Worm (Caenorhabditis elegans) whole organism, L4 larva: Measurements from ENCODE around the gene 2L52.1.

Experiments used
- ama-1 ChIP-seq: fragments of 150-350 bp; optimal IDR thresholded peaks from 2 replicates; lab custom pipeline; 2014; ENCODE audit warnings: inconsistent platforms, mixed read lengths
- dmd-8 ChIP-seq: fragments of 200-800 bp; sonication (Bioruptor generic); IDR thresholded peaks from 2 replicates; pipeline ENCODE4 v1.3.6; 2022; ENCODE audit warnings: missing genetic modification characterization, missing compliant biosample characterization
- lin-13 ChIP-seq: fragments of 150-350 bp; optimal IDR thresholded peaks from 2 replicates; lab custom pipeline; 2014; ENCODE audit warnings: missing biosample characterization, missing genetic modification reagents, missing genetic modification characterization
- nhr-111 ChIP-seq: fragments of 200-800 bp; sonication (Bioruptor generic); optimal IDR thresholded peaks from 2 replicates; lab custom pipeline; 2018; ENCODE audit warnings: mild to moderate bottlenecking, missing genetic modification characterization, missing compliant biosample characterization
- nhr-6 ChIP-seq: fragments of 150-350 bp; optimal IDR thresholded peaks from 2 replicates; lab custom pipeline; 2014; ENCODE audit warnings: missing biosample characterization, missing genetic modification characterization
- tag-97 ChIP-seq: fragments of 200-800 bp; sonication (Bioruptor generic); IDR thresholded peaks from 2 replicates; pipeline ENCODE4 v1.3.6; 2022; ENCODE audit warnings: missing genetic modification characterization, missing compliant biosample characterization
- zfp-2 ChIP-seq: sonication (generic microtip); optimal IDR thresholded peaks from 2 replicates; lab custom pipeline; 2016; ENCODE audit warnings: mild to moderate bottlenecking, missing genetic modification characterization, missing compliant biosample characterization

ce11 chrII:47280-47679 lies 45.6 kb downstream of the 2L52.1 start, which contains the start of gene C23H3.5:
- TF ChIP-seq tag-97 (no peak), nhr-111 (GFP tag; lab: Kevin White, UChicago) (no peak), lin-13 (GFP tag; lab: Kevin White, UChicago) (no peak), dmd-8 (GFP tag; lab: Robert Waterston, UW) (no peak), zfp-2 (tag; lab: Kevin White, UChicago) (no peak), nhr-6 (tag; lab: Kevin White, UChicago) (no peak), ama-1 (no peak)
